Worm (Caenorhabditis elegans) whole organism, L4 larva: ENCODE data around the gene F49F1.10.
A peak's percentile ranks its signal among the peaks of the same experiment; 100 is the strongest.

Experiments
- F10B5.3 ChIP-seq: sonication (generic microtip); optimal IDR thresholded peaks from 2 replicates; lab custom pipeline; 2016; ENCODE audit warnings: mild to moderate bottlenecking, missing genetic modification characterization, missing compliant biosample characterization
- F49E8.2 ChIP-seq: sonication (generic microtip); optimal IDR thresholded peaks from 2 replicates; lab custom pipeline; 2016; ENCODE audit warnings: missing compliant biosample characterization, mild to moderate bottlenecking, missing genetic modification characterization, borderline replicate concordance
- aly-2 ChIP-seq: sonication (generic microtip); optimal IDR thresholded peaks from 2 replicates; lab custom pipeline; 2018; ENCODE audit warnings: missing biosample characterization, missing genetic modification characterization
- ceh-20 ChIP-seq: fragments of 200-800 bp; sonication (Bioruptor generic); IDR thresholded peaks from 2 replicates; pipeline ENCODE4 v1.3.6; 2022; ENCODE audit warnings: missing genetic modification reagents, missing genetic modification characterization, missing compliant biosample characterization
- ceh-44 ChIP-seq: fragments of 200-800 bp; sonication (Bioruptor generic); IDR thresholded peaks from 2 replicates; pipeline ENCODE4 v1.3.6; 2022; ENCODE audit warnings: missing genetic modification reagents, missing genetic modification characterization, missing compliant biosample characterization
- ces-1 ChIP-seq: fragments of 150-350 bp; sonication (generic microtip); optimal IDR thresholded peaks from 4 replicates; lab custom pipeline; 2014; ENCODE audit warnings: missing biosample characterization, missing genetic modification reagents, missing genetic modification characterization
- cey-2 ChIP-seq: sonication (generic microtip); optimal IDR thresholded peaks from 3 replicates; lab custom pipeline; 2017; ENCODE audit warnings: missing genetic modification characterization, mild to moderate bottlenecking, missing compliant biosample characterization, antibody characterized with exemption, borderline replicate concordance; ENCODE audit not compliant: insufficient read depth
- ctbp-1 ChIP-seq: fragments of 200-800 bp; sonication (Bioruptor generic); IDR thresholded peaks from 2 replicates; pipeline ENCODE4 v1.3.6; 2022; ENCODE audit warnings: missing genetic modification reagents, missing genetic modification characterization, missing compliant biosample characterization
- daf-12 ChIP-seq: fragments of 150-350 bp; optimal IDR thresholded peaks from 2 replicates; lab custom pipeline; 2014; ENCODE audit warnings: missing biosample characterization, missing genetic modification reagents, missing genetic modification characterization
- daf-16 ChIP-seq, 3 experiments: sonication (generic microtip); optimal IDR thresholded peaks; 2 replicates each; lab custom pipeline; 2016 to 2017; ENCODE audit warnings: missing genetic modification characterization in 3 of 3, missing genetic modification reagents in 3 of 3, mild to moderate bottlenecking in 2 of 3, missing compliant biosample characterization in 2 of 3, missing biosample characterization in 1 of 3, moderate library complexity in 1 of 3
- daf-19 ChIP-seq: fragments of 200-800 bp; sonication (Bioruptor generic); conservative IDR thresholded peaks from 2 replicates; pipeline ENCODE4 v1.3.6; 2022; ENCODE audit warnings: missing genetic modification characterization, missing compliant biosample characterization
- dmd-6 ChIP-seq: fragments of 200-800 bp; sonication (Bioruptor generic); IDR thresholded peaks from 2 replicates; pipeline ENCODE4 v1.3.6; 2022; ENCODE audit warnings: missing genetic modification reagents, missing genetic modification characterization, missing compliant biosample characterization
- dpl-1 ChIP-seq: fragments of 150-350 bp; optimal IDR thresholded peaks from 2 replicates; lab custom pipeline; 2014; ENCODE audit warnings: missing biosample characterization, missing genetic modification reagents, missing genetic modification characterization
- egl-27 ChIP-seq: sonication (generic microtip); optimal IDR thresholded peaks from 3 replicates; lab custom pipeline; 2017; ENCODE audit warnings: missing biosample characterization, missing genetic modification reagents, missing genetic modification characterization
- egl-43 ChIP-seq: fragments of 200-800 bp; sonication (Bioruptor generic); IDR thresholded peaks from 2 replicates; pipeline ENCODE4 v1.3.6; 2022; ENCODE audit warnings: missing genetic modification reagents, missing genetic modification characterization, missing compliant biosample characterization
- fkh-10 ChIP-seq: fragments of 150-350 bp; optimal IDR thresholded peaks from 2 replicates; lab custom pipeline; 2014; ENCODE audit warnings: missing biosample characterization, missing genetic modification reagents, missing genetic modification characterization
- gei-8 ChIP-seq: fragments of 200-800 bp; sonication (Bioruptor generic); optimal IDR thresholded peaks from 2 replicates; lab custom pipeline; 2018; ENCODE audit warnings: mild to moderate bottlenecking, missing genetic modification characterization, missing compliant biosample characterization
- hlh-11 ChIP-seq: fragments of 200-800 bp; sonication (Bioruptor generic); optimal IDR thresholded peaks from 2 replicates; lab custom pipeline; 2018; ENCODE audit warnings: mild to moderate bottlenecking, missing genetic modification characterization, missing compliant biosample characterization
- hmg-1.1 ChIP-seq: fragments of 200-800 bp; sonication (Bioruptor generic); IDR thresholded peaks from 2 replicates; pipeline ENCODE4 v1.3.6; 2022; ENCODE audit warnings: missing genetic modification reagents, missing genetic modification characterization, missing compliant biosample characterization
- lin-38 ChIP-seq: fragments of 200-800 bp; sonication (Bioruptor generic); IDR thresholded peaks from 2 replicates; pipeline ENCODE4 v1.3.6; 2022; ENCODE audit warnings: missing genetic modification reagents, missing genetic modification characterization, missing compliant biosample characterization
- lin-39 ChIP-seq: fragments of 150-350 bp; optimal IDR thresholded peaks from 2 replicates; lab custom pipeline; 2014; ENCODE audit warnings: missing biosample characterization, missing genetic modification reagents, missing genetic modification characterization
- madf-5 ChIP-seq, 2 experiments: fragments of 200-800 bp; sonication (Bioruptor generic); IDR thresholded peaks; 2 replicates each; pipeline ENCODE4 v1.3.6; 2022; ENCODE audit warnings: missing compliant biosample characterization in 2 of 2, missing genetic modification characterization in 2 of 2
- mes-2 ChIP-seq: sonication (generic microtip); optimal IDR thresholded peaks from 2 replicates; lab custom pipeline; 2016; ENCODE audit warnings: missing genotype, mild to moderate bottlenecking, missing genetic modification characterization, missing compliant biosample characterization; ENCODE audit not compliant: poor library complexity, severe bottlenecking
- mxl-3 ChIP-seq: fragments of 200-800 bp; sonication (Bioruptor generic); optimal IDR thresholded peaks from 2 replicates; lab custom pipeline; 2018; ENCODE audit warnings: mild to moderate bottlenecking, missing genetic modification characterization, missing compliant biosample characterization
- nhr-10 ChIP-seq: fragments of 150-350 bp; optimal IDR thresholded peaks from 2 replicates; lab custom pipeline; 2014; ENCODE audit warnings: missing biosample characterization, missing genetic modification characterization
- nhr-111 ChIP-seq: fragments of 200-800 bp; sonication (Bioruptor generic); optimal IDR thresholded peaks from 2 replicates; lab custom pipeline; 2018; ENCODE audit warnings: mild to moderate bottlenecking, missing genetic modification characterization, missing compliant biosample characterization
- nhr-28 ChIP-seq: fragments of 150-350 bp; optimal IDR thresholded peaks from 2 replicates; lab custom pipeline; 2014; ENCODE audit warnings: missing biosample characterization, missing genetic modification characterization
- nhr-42 ChIP-seq: fragments of 200-800 bp; sonication (Bioruptor generic); IDR thresholded peaks from 2 replicates; pipeline ENCODE4 v1.3.6; 2022; ENCODE audit warnings: missing genetic modification characterization, missing compliant biosample characterization
- nhr-77 ChIP-seq: fragments of 150-350 bp; optimal IDR thresholded peaks from 2 replicates; lab custom pipeline; 2014; ENCODE audit warnings: missing biosample characterization, missing genetic modification characterization
- pqm-1 ChIP-seq: sonication (generic microtip); optimal IDR thresholded peaks from 2 replicates; lab custom pipeline; 2017; ENCODE audit warnings: missing biosample characterization, missing genetic modification characterization
- saeg-2 ChIP-seq: fragments of 200-800 bp; sonication (Bioruptor generic); IDR thresholded peaks from 2 replicates; pipeline ENCODE4 v1.3.6; 2022; ENCODE audit warnings: missing genetic modification reagents, missing genetic modification characterization, missing compliant biosample characterization
- snpc-4 ChIP-seq: fragments of 150-350 bp; optimal IDR thresholded peaks from 2 replicates; lab custom pipeline; 2014; ENCODE audit warnings: missing biosample characterization, missing genetic modification characterization
- unc-62 ChIP-seq, 3 experiments: fragments of 150-350 bp in 1 of 3; sonication (generic microtip); optimal IDR thresholded peaks in 2 of 3; peaks in 1 of 3; 1 replicate in 1 of 3; 2 replicates in 2 of 3; lab custom pipeline; 2014 to 2017; ENCODE audit warnings: missing biosample characterization in 3 of 3, missing genetic modification characterization in 3 of 3, missing genetic modification reagents in 3 of 3, missing genotype in 1 of 3
- vab-7 ChIP-seq: fragments of 200-800 bp; sonication (Bioruptor generic); IDR thresholded peaks from 2 replicates; pipeline ENCODE4 v1.3.6; 2022; ENCODE audit warnings: missing genetic modification reagents, missing genetic modification characterization, missing compliant biosample characterization
- zag-1 ChIP-seq: fragments of 150-350 bp; optimal IDR thresholded peaks from 2 replicates; lab custom pipeline; 2014; ENCODE audit warnings: missing biosample characterization, missing genetic modification characterization
- ztf-11 ChIP-seq: fragments of 150-350 bp; optimal IDR thresholded peaks from 2 replicates; lab custom pipeline; 2014; ENCODE audit warnings: missing biosample characterization, missing genetic modification characterization

Gene F49F1.10

ce11 chrIV:4125657-4126056, 13.3 kb downstream of the F49F1.10 start, which contains the start of gene F49F1.7:
F49F1.7 (minus strand) TSS chrIV:4125757.
- peak; percentile 30; the same call in 1 of the 2 replicates for TF ChIP-seq dmd-6

ce11 chrIV:4123083-4123482, 15.8 kb downstream of the F49F1.10 start, which contains the start of gene mul-1:
mul-1 (minus strand) TSS chrIV:4123166.
- TF ChIP-seq lin-38 (no peak), mes-2 (tag; lab: Kevin White, UChicago) (no peak), daf-16 (GFP tag; optimal IDR thresholded peaks at IDR 0.05; lab: Kevin White, UChicago) (no peak), daf-16 (tag; optimal IDR thresholded peaks at IDR 0.05; lab: Kevin White, UChicago) (peak; percentile 42), dmd-6 (peak; percentile 59), unc-62 (GFP tag; optimal IDR thresholded peaks at IDR 0.05 in 1 of 2; lab: Kevin White, UChicago) (peak in 1 of 2 experiments; percentile 8), unc-62 (tag; optimal IDR thresholded peaks at IDR 0.05; lab: Kevin White, UChicago) (no peak)
- TF ChIP-seq, all 104 proteins: peak for 3

DNA sequence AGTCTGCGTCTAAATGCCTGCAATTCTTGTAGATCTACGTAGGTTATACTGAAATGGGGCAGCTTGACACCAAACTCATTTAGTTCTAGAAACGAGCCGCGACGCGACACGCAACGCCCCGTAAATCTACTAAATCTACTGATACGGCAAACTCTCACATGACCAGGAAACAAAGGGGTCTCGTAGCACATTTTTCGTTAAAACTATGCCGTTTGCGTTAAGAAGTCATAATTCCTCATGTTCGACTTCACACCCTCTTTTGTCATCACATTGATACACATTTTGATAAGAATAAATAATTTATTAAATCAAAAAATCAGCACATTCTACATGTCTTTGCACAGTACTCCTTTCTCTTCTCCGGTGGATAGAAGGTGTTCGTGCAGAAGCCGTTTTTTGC, 17.9 kb downstream of the F49F1.10 start:
- TF ChIP-seq hlh-11 (tag; lab: Kevin White, UChicago) (peak; percentile 28), nhr-28 (no peak), mxl-3 (GFP tag; lab: Kevin White, UChicago) (no peak), ztf-11 (tag; lab: Kevin White, UChicago) (no peak), pqm-1 (tag; lab: Kevin White, UChicago) (peak; percentile 43), F10B5.3 (no peak), dmd-6 (peak; percentile 23; the same call in 1 of the 2 replicates)

DNA sequence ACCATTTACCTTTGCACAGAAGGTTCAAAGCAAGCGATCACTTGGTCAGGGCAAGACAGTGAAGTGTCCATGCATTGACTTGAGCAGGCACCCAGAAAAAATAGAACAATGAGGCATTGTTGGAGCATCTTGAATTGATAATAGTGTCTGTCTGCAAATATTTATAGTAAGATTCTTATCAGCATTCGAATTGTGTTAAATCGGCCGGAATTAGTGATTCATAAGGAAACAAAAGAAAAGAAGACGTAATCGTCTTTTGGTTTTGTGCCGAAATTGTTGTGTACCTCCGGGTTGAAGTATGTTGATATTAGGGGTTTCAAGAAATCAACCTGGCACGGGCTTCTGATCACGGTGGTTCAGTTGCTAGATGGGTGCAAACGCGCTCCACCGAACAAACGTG, 18.7 kb downstream of the F49F1.10 start, which contains the start of gene F49F1.5:
Gene F49F1.5 (minus strand): TSS at position 153 of the 400 bp plus-strand sequence.
- TF ChIP-seq daf-12 (tag; lab: Kevin White, UChicago): no peak

- TF ChIP-seq dpl-1 (GFP tag; lab: Kevin White, UChicago) (no peak), pqm-1 (tag; lab: Kevin White, UChicago) (peak; percentile 42)
Observed at ce11 chrIV:4117432-4117831, 21.5 kb downstream of the F49F1.10 start, which contains the start of gene drd-50. drd-50 (plus strand) TSS chrIV:4117732.

- TF ChIP-seq fkh-10 (GFP tag; lab: Kevin White, UChicago) (no peak), hmg-1.1 (no peak), saeg-2 (GFP tag; lab: Robert Waterston, UW) (no peak), ceh-20 (GFP tag; lab: Robert Waterston, UW) (no peak), unc-62 (GFP tag; optimal IDR thresholded peaks at IDR 0.05 in 1 of 2; lab: Kevin White, UChicago) (no peak), unc-62 (tag; optimal IDR thresholded peaks at IDR 0.05; lab: Kevin White, UChicago) (no peak), cey-2 (tag; lab: Kevin White, UChicago) (no peak), ceh-44 (GFP tag; lab: Robert Waterston, UW) (no peak), nhr-42 (no peak), zag-1 (no peak), daf-19 (GFP tag; lab: Robert Waterston, UW) (no peak), mxl-3 (GFP tag; lab: Kevin White, UChicago) (no peak), egl-27 (tag; lab: Kevin White, UChicago) (no peak), vab-7 (GFP tag; lab: Robert Waterston, UW) (no peak), lin-39 (tag; lab: Kevin White, UChicago) (no peak), snpc-4 (no peak), F49E8.2 (no peak)
- TF ChIP-seq, all 104 proteins: peak for 0
Observed at ce11 chrIV:4115634-4116033, 23.3 kb downstream of the F49F1.10 start, which contains the start of the genes F49F1.4 and F49F1.2. F49F1.4 (minus strand) TSS chrIV:4115734. F49F1.2 (plus strand) TSS chrIV:4115943.

DNA sequence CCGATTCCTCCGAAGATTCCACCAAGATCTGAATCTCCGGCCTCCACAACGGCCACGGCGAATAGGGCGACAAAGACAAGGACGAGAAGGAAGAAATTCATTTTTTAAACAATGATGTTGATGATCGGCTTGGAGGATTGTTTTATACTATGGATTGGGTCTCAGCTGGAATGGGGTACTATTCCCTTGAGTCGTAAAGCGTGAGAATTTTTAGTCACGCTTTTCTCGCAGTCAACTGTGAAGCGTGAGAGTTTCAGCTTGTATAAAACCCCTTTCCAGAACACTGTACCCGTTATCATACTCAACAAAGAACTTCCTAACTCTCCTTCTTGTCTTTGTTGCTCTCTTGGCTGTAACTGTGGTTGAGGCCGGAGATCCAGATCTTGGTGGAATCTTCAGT, 24.4 kb downstream of the F49F1.10 start, which contains the start of gene F49F1.15:
Gene F49F1.15 (minus strand): TSS at position 101 of the 400 bp plus-strand sequence.
- TF ChIP-seq aly-2 (tag; lab: Kevin White, UChicago) (no peak), nhr-77 (tag; lab: Kevin White, UChicago) (no peak), madf-5 (GFP tag; IDR thresholded peaks at IDR 0.05; lab: Robert Waterston, UW) (no peak), daf-16 (GFP tag; optimal IDR thresholded peaks at IDR 0.05; lab: Kevin White, UChicago) (no peak), daf-16 (tag; optimal IDR thresholded peaks at IDR 0.05; lab: Kevin White, UChicago) (no peak), nhr-111 (GFP tag; lab: Kevin White, UChicago) (no peak), gei-8 (GFP tag; lab: Kevin White, UChicago) (no peak), nhr-10 (no peak), unc-62 (GFP tag; optimal IDR thresholded peaks at IDR 0.05 in 1 of 2; lab: Kevin White, UChicago) (no peak), unc-62 (tag; optimal IDR thresholded peaks at IDR 0.05; lab: Kevin White, UChicago) (no peak), fkh-10 (GFP tag; lab: Kevin White, UChicago) (no peak), zag-1 (no peak), egl-27 (tag; lab: Kevin White, UChicago) (no peak), daf-19 (GFP tag; lab: Robert Waterston, UW) (no peak), lin-39 (tag; lab: Kevin White, UChicago) (no peak), mes-2 (tag; lab: Kevin White, UChicago) (no peak), egl-43 (GFP tag; lab: Robert Waterston, UW) (no peak), ces-1 (GFP tag; lab: Kevin White, UChicago) (no peak), ctbp-1 (GFP tag; lab: Robert Waterston, UW) (no peak)
